Fruit fly (Drosophila melanogaster) whole organism, embryonic: ENCODE measurements around the gene sro.

ENCODE experiments used
- Adf1 ChIP-seq: fragments of 200-800 bp; sonication (Bioruptor generic); IDR thresholded peaks from 2 replicates; pipeline ENCODE4 v1.3.6; 2022; ENCODE audit warnings: missing biosample characterization, missing genetic modification characterization
- Asciz ChIP-seq: fragments of 200-800 bp; sonication (Bioruptor generic); optimal IDR thresholded peaks from 2 replicates; lab custom pipeline; 2017; ENCODE audit warnings: missing biosample characterization, mild to moderate bottlenecking, missing genetic modification characterization, missing genetic modification reagents
- CG10209 ChIP-seq: fragments of 200-800 bp; sonication (Bioruptor generic); optimal IDR thresholded peaks from 3 replicates; lab custom pipeline; 2017; ENCODE audit warnings: missing biosample characterization, mild to moderate bottlenecking, missing genetic modification characterization, missing genetic modification reagents
- CG11398 ChIP-seq: fragments of 200-800 bp; sonication (Bioruptor generic); optimal IDR thresholded peaks from 2 replicates; lab custom pipeline; 2016; ENCODE audit warnings: missing biosample characterization, missing genetic modification characterization
- CG11456 ChIP-seq: fragments of 200-800 bp; sonication (Bioruptor generic); IDR thresholded peaks from 3 replicates; pipeline ENCODE4 v1.3.6; 2022; ENCODE audit warnings: missing biosample characterization, missing genetic modification characterization
- CG12071 ChIP-seq: fragments of 200-800 bp; sonication (Bioruptor generic); optimal IDR thresholded peaks from 3 replicates; lab custom pipeline; 2018; ENCODE audit warnings: missing biosample characterization, mild to moderate bottlenecking, missing genetic modification characterization
- CG15073 ChIP-seq: fragments of 200-800 bp; sonication (Bioruptor generic); optimal IDR thresholded peaks from 2 replicates; lab custom pipeline; 2016; ENCODE audit warnings: missing biosample characterization, missing genetic modification characterization
- CG18476 ChIP-seq: fragments of 200-800 bp; sonication (Bioruptor generic); optimal IDR thresholded peaks from 2 replicates; lab custom pipeline; 2016; ENCODE audit warnings: missing biosample characterization, mild to moderate bottlenecking, missing genetic modification characterization
- CG3163 ChIP-seq: fragments of 200-800 bp; sonication (Bioruptor generic); optimal IDR thresholded peaks from 3 replicates; lab custom pipeline; 2016; ENCODE audit warnings: missing biosample characterization, missing genetic modification characterization
- CG5180 ChIP-seq: fragments of 200-800 bp; sonication (Bioruptor generic); optimal IDR thresholded peaks from 3 replicates; lab custom pipeline; 2017; ENCODE audit warnings: missing biosample characterization, missing genetic modification characterization, mild to moderate bottlenecking, moderate library complexity, missing genetic modification reagents
- CG6689 ChIP-seq: fragments of 200-800 bp; sonication (Bioruptor generic); IDR thresholded peaks from 2 replicates; pipeline ENCODE4 v1.3.6; 2022; ENCODE audit warnings: missing biosample characterization, missing genetic modification characterization
- CG6791 ChIP-seq: fragments of 200-800 bp; sonication (Bioruptor generic); IDR thresholded peaks from 3 replicates; pipeline ENCODE4 v1.3.6; 2022; ENCODE audit warnings: missing biosample characterization, missing genetic modification characterization; ENCODE audit not compliant: partially characterized antibody
- CG9609 ChIP-seq: fragments of 200-800 bp; sonication (Bioruptor generic); optimal IDR thresholded peaks from 3 replicates; lab custom pipeline; 2016; ENCODE audit warnings: missing biosample characterization, missing genetic modification characterization
- Dip3 ChIP-seq: fragments of 200-800 bp; sonication (Bioruptor generic); optimal IDR thresholded peaks from 3 replicates; lab custom pipeline; 2016; ENCODE audit warnings: missing biosample characterization, missing genetic modification characterization
- Dp ChIP-seq: fragments of 200-800 bp; sonication (Bioruptor generic); optimal IDR thresholded peaks from 2 replicates; lab custom pipeline; 2018; ENCODE audit warnings: missing biosample characterization, mild to moderate bottlenecking, missing genetic modification characterization, moderate library complexity
- Ets65A ChIP-seq: fragments of 200-800 bp; sonication (Bioruptor generic); peaks from one replicate; lab custom pipeline; 2016; ENCODE audit warnings: missing biosample characterization, missing genetic modification characterization
- Nf-YB ChIP-seq: fragments of 200-800 bp; sonication (Bioruptor generic); optimal IDR thresholded peaks from 3 replicates; lab custom pipeline; 2019; ENCODE audit warnings: missing biosample characterization, mild to moderate bottlenecking, missing genetic modification characterization, moderate library complexity
- Nf-YC ChIP-seq: fragments of 200-800 bp; optimal IDR thresholded peaks from 3 replicates; lab custom pipeline; 2019; ENCODE audit warnings: missing biosample characterization, mild to moderate bottlenecking, missing genetic modification characterization, moderate library complexity
- PHDP ChIP-seq: fragments of 200-800 bp; sonication (Bioruptor generic); optimal IDR thresholded peaks from 3 replicates; lab custom pipeline; 2018; ENCODE audit warnings: missing biosample characterization, mild to moderate bottlenecking, missing genetic modification characterization, moderate library complexity
- Ravus ChIP-seq: fragments of 200-800 bp; sonication (Bioruptor generic); IDR thresholded peaks from 2 replicates; pipeline ENCODE4 v1.3.6; 2022; ENCODE audit warnings: missing biosample characterization, missing genetic modification characterization
- cato ChIP-seq: fragments of 200-800 bp; sonication (Bioruptor generic); optimal IDR thresholded peaks from 2 replicates; lab custom pipeline; 2016; ENCODE audit warnings: missing biosample characterization, missing genetic modification characterization, borderline replicate concordance
- chinmo ChIP-seq: fragments of 200-800 bp; sonication (Bioruptor generic); IDR thresholded peaks from 4 replicates; pipeline ENCODE4 v1.3.6; 2022; ENCODE audit warnings: missing biosample characterization, missing genetic modification characterization; ENCODE audit not compliant: partially characterized antibody
- crc ChIP-seq: fragments of 200-800 bp; sonication (Bioruptor generic); optimal IDR thresholded peaks from 2 replicates; lab custom pipeline; 2016; ENCODE audit warnings: missing biosample characterization, missing genetic modification characterization
- dan ChIP-seq: fragments of 200-800 bp; sonication (Bioruptor generic); IDR thresholded peaks from 2 replicates; pipeline ENCODE4 v1.3.6; 2022; ENCODE audit warnings: missing biosample characterization, missing genetic modification characterization
- ftz-f1 ChIP-seq: fragments of 200-800 bp; sonication (Bioruptor generic); optimal IDR thresholded peaks from 2 replicates; lab custom pipeline; 2016; ENCODE audit warnings: missing biosample characterization, missing genetic modification characterization
- gcm ChIP-seq: fragments of 200-800 bp; sonication (Bioruptor generic); optimal IDR thresholded peaks from 2 replicates; lab custom pipeline; 2019; ENCODE audit warnings: missing biosample characterization, mild to moderate bottlenecking, missing genetic modification characterization, moderate library complexity
- gro ChIP-seq: fragments of 200-800 bp; sonication (Bioruptor generic); optimal IDR thresholded peaks from 2 replicates; lab custom pipeline; 2016; ENCODE audit warnings: missing biosample characterization, missing genetic modification characterization
- hb ChIP-seq: fragments of 200-800 bp; sonication (Bioruptor generic); IDR thresholded peaks from 3 replicates; pipeline ENCODE4 v1.3.6; 2022; ENCODE audit warnings: missing biosample characterization, missing genetic modification characterization; ENCODE audit not compliant: partially characterized antibody
- insv ChIP-seq, 2 experiments: fragments of 200-800 bp; sonication (Bioruptor generic); optimal IDR thresholded peaks; 3 replicates each; lab custom pipeline; 2016 to 2018; ENCODE audit warnings: missing biosample characterization in 2 of 2, missing genetic modification characterization in 2 of 2
- odd ChIP-seq: fragments of 200-800 bp; sonication (Bioruptor generic); optimal IDR thresholded peaks from 2 replicates; lab custom pipeline; 2017; ENCODE audit warnings: missing biosample characterization, mild to moderate bottlenecking, missing genetic modification characterization
- onecut ChIP-seq: fragments of 200-800 bp; sonication (Bioruptor generic); IDR thresholded peaks from 2 replicates; pipeline ENCODE4 v1.3.6; 2022; ENCODE audit warnings: missing biosample characterization, missing genetic modification characterization
- prd ChIP-seq, 3 experiments: fragments of >200 bp in 2 of 3; fragments of 200-800 bp in 1 of 3; sonication (Bioruptor generic) in 1 of 3; optimal IDR thresholded peaks in 2 of 3; IDR thresholded peaks in 1 of 3; 2 replicates in 2 of 3; 3 replicates in 1 of 3; pipeline versions ENCODE4 v1.3.6 to Lab custom; 2017 to 2022; ENCODE audit warnings: missing biosample characterization in 1 of 3, missing genetic modification characterization in 1 of 3
- pzg ChIP-seq: fragments of 200-800 bp; sonication (Bioruptor generic); optimal IDR thresholded peaks from 3 replicates; lab custom pipeline; 2018; ENCODE audit warnings: missing biosample characterization, mild to moderate bottlenecking, missing genetic modification characterization, moderate library complexity
- sim ChIP-seq: fragments of 200-800 bp; sonication (Bioruptor generic); IDR thresholded peaks from 2 replicates; pipeline ENCODE4 v1.3.6; 2022; ENCODE audit warnings: missing biosample characterization, missing genetic modification characterization
- slp2 ChIP-seq: fragments of 200-800 bp; sonication (Bioruptor generic); optimal IDR thresholded peaks from 2 replicates; lab custom pipeline; 2016; ENCODE audit warnings: missing biosample characterization, missing genetic modification characterization
- ssp ChIP-seq: fragments of 200-800 bp; sonication (Bioruptor generic); IDR thresholded peaks from 2 replicates; pipeline ENCODE4 v1.3.6; 2022; ENCODE audit warnings: missing biosample characterization, missing genetic modification characterization
- vfl ChIP-seq: fragments of 200-800 bp; sonication (Bioruptor generic); optimal IDR thresholded peaks from 2 replicates; lab custom pipeline; 2016; ENCODE audit warnings: missing biosample characterization, missing genetic modification characterization
- zen2 ChIP-seq: fragments of 200-800 bp; sonication (Bioruptor generic); IDR thresholded peaks from 3 replicates; pipeline ENCODE4 v1.3.6; 2022; ENCODE audit warnings: missing biosample characterization, missing genetic modification characterization; ENCODE audit not compliant: partially characterized antibody

Gene sro

dm6 chr3R:29816266-29816665 is 21.9 kb downstream of the sro start, which contains the start of gene Vps16B (continued):
- TF ChIP-seq CG12071 (GFP tag; lab: Kevin White, UChicago) (no peak), onecut (no peak), Ravus (GFP tag; lab: Robert Waterston, UW) (no peak), sim (GFP tag; lab: Robert Waterston, UW) (no peak), prd (optimal IDR thresholded peaks at IDR 0.05; lab: Kevin White, UChicago) (no peak), prd (GFP tag; IDR thresholded peaks at IDR 0.05; lab: Robert Waterston, UW) (no peak), Nf-YC (tag; lab: Kevin White, UChicago) (no peak), Adf1 (GFP tag; lab: Robert Waterston, UW) (no peak), hb (GFP tag; lab: Robert Waterston, UW) (no peak), CG10209 (no peak), CG5180 (GFP tag; lab: Kevin White, UChicago) (no peak), CG9609 (no peak), CG6791 (GFP tag; lab: Robert Waterston, UW) (peak; percentile 30; the same call in 1 of the 3 replicates), zen2 (GFP tag; lab: Robert Waterston, UW) (0 out of 3 replicates have a peak, but pooled peaks have one; percentile 49), CG6689 (GFP tag; lab: Robert Waterston, UW) (no peak), cato (GFP tag; lab: Kevin White, UChicago) (no peak), gcm (GFP tag; lab: Kevin White, UChicago) (no peak), chinmo (GFP tag; lab: Robert Waterston, UW) (no peak), odd (GFP tag; lab: Kevin White, UChicago) (no peak), dan (no peak), Asciz (GFP tag; lab: Kevin White, UChicago) (no peak), Nf-YB (GFP tag; lab: Kevin White, UChicago) (no peak), pzg (GFP tag; lab: Kevin White, UChicago) (peak; percentile 45), Dp (GFP tag; lab: Kevin White, UChicago) (peak; percentile 64), slp2 (GFP tag; lab: Kevin White, UChicago) (no peak), ssp (GFP tag; lab: Robert Waterston, UW) (no peak), vfl (no peak), insv (GFP tag; optimal IDR thresholded peaks at IDR 0.05; lab: Kevin White, UChicago) (no peak), PHDP (tag; lab: Kevin White, UChicago) (no peak), gro (GFP tag; lab: Kevin White, UChicago) (no peak), CG3163 (GFP tag; lab: Kevin White, UChicago) (no peak), ftz-f1 (GFP tag; lab: Kevin White, UChicago) (no peak), CG15073 (GFP tag; lab: Kevin White, UChicago) (no peak), CG11398 (GFP tag; lab: Kevin White, UChicago) (no peak), Dip3 (no peak), crc (GFP tag; lab: Kevin White, UChicago) (no peak), CG11456 (GFP tag; lab: Robert Waterston, UW) (no peak)

dm6 chr3R:29817664-29818063 is 23.3 kb downstream of the sro start, which contains the start of gene CG7829:
Gene CG7829, minus strand, starts transcription at chr3R:29817764.
- TF ChIP-seq CG18476 (GFP tag; lab: Kevin White, UChicago), result no peak
- TF ChIP-seq Ets65A, result peak; percentile 30
